Worm (Caenorhabditis elegans) whole organism, L4 larva: ENCODE data around the gene C06C3.10.

Experiments used
- T20F7.1 ChIP-seq: fragments of 200-800 bp; sonication (Bioruptor generic); optimal IDR thresholded peaks from 2 replicates; lab custom pipeline; 2018; ENCODE audit warnings: mild to moderate bottlenecking, missing genetic modification characterization, missing compliant biosample characterization
- daf-19 ChIP-seq: fragments of 200-800 bp; sonication (Bioruptor generic); conservative IDR thresholded peaks from 2 replicates; pipeline ENCODE4 v1.3.6; 2022; ENCODE audit warnings: missing genetic modification characterization, missing compliant biosample characterization
- fkh-10 ChIP-seq: fragments of 150-350 bp; optimal IDR thresholded peaks from 2 replicates; lab custom pipeline; 2014; ENCODE audit warnings: missing biosample characterization, missing genetic modification reagents, missing genetic modification characterization
- jun-1 ChIP-seq: fragments of 150-350 bp; optimal IDR thresholded peaks from 2 replicates; lab custom pipeline; 2014; ENCODE audit warnings: missing biosample characterization, missing genetic modification reagents, missing genetic modification characterization
- mes-2 ChIP-seq: sonication (generic microtip); optimal IDR thresholded peaks from 2 replicates; lab custom pipeline; 2016; ENCODE audit warnings: missing genotype, mild to moderate bottlenecking, missing genetic modification characterization, missing compliant biosample characterization; ENCODE audit not compliant: poor library complexity, severe bottlenecking
- nhr-111 ChIP-seq: fragments of 200-800 bp; sonication (Bioruptor generic); optimal IDR thresholded peaks from 2 replicates; lab custom pipeline; 2018; ENCODE audit warnings: mild to moderate bottlenecking, missing genetic modification characterization, missing compliant biosample characterization

DNA sequence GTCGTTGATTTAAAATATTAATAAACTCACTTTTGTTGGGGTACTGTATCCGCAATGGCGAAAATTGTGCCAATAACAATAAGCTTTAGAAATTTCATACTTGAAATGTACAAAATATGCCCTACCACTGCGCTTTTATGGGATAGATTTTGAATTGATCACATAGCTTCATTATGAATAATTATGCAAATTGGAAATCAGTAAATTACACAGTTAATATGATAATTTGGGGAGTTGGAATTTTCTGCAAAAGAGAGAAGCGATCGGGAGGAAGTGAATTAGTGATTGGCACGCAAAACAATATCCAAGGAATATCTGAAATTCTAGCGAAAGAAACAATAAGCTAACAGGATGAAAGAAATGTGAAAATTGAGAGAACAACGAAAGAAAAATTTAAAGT lies 49.0 kb upstream of the C06C3.10 start, which contains the start of gene M176.10:
- no peak for TF ChIP-seq nhr-111
- no peak for TF ChIP-seq T20F7.1 (GFP tag; lab: Kevin White, UChicago)
- no peak for TF ChIP-seq jun-1
- no peak for TF ChIP-seq daf-19 (GFP tag; lab: Robert Waterston, UW)
- no peak for TF ChIP-seq fkh-10 (GFP tag; lab: Kevin White, UChicago)
- TF ChIP-seq mes-2 (tag; lab: Kevin White, UChicago) = no peak
